Worm (Caenorhabditis elegans) whole organism, midembryonic: ENCODE data around the gene C25E10.13.

Experiments used
- T22C8.4 ChIP-seq: fragments of 200-800 bp; sonication (Bioruptor generic); IDR thresholded peaks from 2 replicates; pipeline ENCODE4 v1.3.6; 2022; ENCODE audit warnings: missing genetic modification characterization, missing compliant biosample characterization
- cog-1 ChIP-seq: sonication (generic microtip); optimal IDR thresholded peaks from 2 replicates; lab custom pipeline; 2016; ENCODE audit warnings: missing genetic modification characterization, missing compliant biosample characterization
- flt-1 ChIP-seq: fragments of 200-800 bp; sonication (Bioruptor generic); IDR thresholded peaks from 2 replicates; pipeline ENCODE4 v1.3.6; 2022; ENCODE audit warnings: missing genetic modification characterization, missing compliant biosample characterization
- klf-2 ChIP-seq: fragments of 200-800 bp; sonication (Bioruptor generic); conservative IDR thresholded peaks from 2 replicates; pipeline ENCODE4 v1.3.6; 2022; ENCODE audit warnings: missing genetic modification reagents, missing genetic modification characterization, missing compliant biosample characterization
- ref-1 ChIP-seq: fragments of 200-800 bp; sonication (Bioruptor generic); conservative IDR thresholded peaks from 2 replicates; pipeline ENCODE4 v1.3.6; 2022; ENCODE audit warnings: missing genetic modification reagents, missing genetic modification characterization, missing compliant biosample characterization
- tab-1 ChIP-seq: fragments of 200-800 bp; sonication (Bioruptor generic); IDR thresholded peaks from 2 replicates; pipeline ENCODE4 v1.3.6; 2022; ENCODE audit warnings: missing genetic modification characterization, missing compliant biosample characterization
- ztf-23 ChIP-seq: fragments of 200-800 bp; sonication (Bioruptor generic); IDR thresholded peaks from 2 replicates; pipeline ENCODE4 v1.3.6; 2022; ENCODE audit warnings: missing genetic modification reagents, missing genetic modification characterization, missing compliant biosample characterization

DNA sequence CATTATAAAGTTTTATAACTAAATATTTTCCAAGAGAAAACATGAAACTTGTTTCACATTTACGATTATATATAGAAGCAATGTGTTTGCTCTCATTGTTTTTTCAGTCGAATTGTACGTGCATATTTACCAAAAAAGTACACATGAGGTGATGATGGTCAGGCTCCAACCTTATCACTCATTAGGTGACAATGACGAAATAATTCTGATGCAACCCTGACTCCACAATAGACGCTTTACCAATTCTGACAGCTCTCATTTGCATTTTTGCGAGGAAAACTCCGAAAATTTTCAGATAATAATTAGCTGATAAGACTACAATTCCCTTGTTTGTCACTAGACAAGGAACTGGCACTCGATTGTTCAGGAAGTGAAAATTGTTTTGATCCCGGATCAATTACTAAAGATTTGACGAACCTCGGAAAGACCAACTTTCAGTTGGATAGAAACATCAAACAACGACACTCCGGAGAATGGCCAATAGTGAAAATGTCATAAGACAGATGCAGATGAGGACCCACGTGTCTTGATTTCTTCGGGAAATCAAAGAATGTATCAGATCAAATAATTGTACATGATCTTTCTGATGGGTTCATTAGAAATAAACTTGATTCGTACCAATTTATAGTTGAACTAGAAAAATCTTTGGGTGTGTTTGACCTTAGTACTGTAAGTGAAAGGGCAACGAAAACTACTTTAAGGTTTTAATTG lies 19.4 kb downstream of the C25E10.13 start:
- TF ChIP-seq klf-2, result no peak
- no peak for TF ChIP-seq T22C8.4 (GFP tag; lab: Robert Waterston, UW)
- TF ChIP-seq flt-1 (GFP tag; lab: Robert Waterston, UW), result no peak
- TF ChIP-seq ztf-23 (GFP tag; lab: Robert Waterston, UW), result no peak
- no peak for TF ChIP-seq ref-1 (GFP tag; lab: Robert Waterston, UW)
- no peak for TF ChIP-seq cog-1 (tag; lab: Kevin White, UChicago)
- TF ChIP-seq tab-1, result no peak
